Fruit fly (Drosophila melanogaster): Measurements from ENCODE around the gene Jhbp2.

DNA sequence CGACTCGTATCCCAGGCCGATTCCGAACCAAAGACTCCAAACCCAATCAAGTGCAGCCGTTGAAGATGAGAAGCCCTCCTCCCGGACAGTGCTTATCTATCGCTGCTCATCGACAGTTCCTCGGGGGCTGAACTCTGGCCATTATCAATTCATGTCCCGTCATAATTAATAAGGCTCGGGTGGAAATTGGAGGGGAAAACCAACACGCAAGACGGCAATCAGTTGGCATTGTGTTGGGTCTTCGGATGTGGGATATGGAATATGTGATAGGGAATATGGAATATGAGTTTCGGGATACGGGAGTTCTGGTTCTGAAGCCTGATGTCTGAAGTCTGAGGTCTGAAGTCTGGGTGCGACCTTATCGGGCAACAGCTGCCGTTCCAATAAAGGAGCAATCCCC lies 32.2 kb upstream of the Jhbp2 start:
- TF ChIP-seq kay (GFP tag; ENCODE audit: borderline replicate concordance) (no peak), Mnt (GFP tag; optimal IDR thresholded peaks at IDR 0.05) (no peak), cic (GFP tag; optimal IDR thresholded peaks at IDR 0.05) (no peak), CG5204 (GFP tag; optimal IDR thresholded peaks at IDR 0.05) (no peak), Hr96 (GFP tag; optimal IDR thresholded peaks at IDR 0.05) (no peak), Crg-1 (GFP tag; optimal IDR thresholded peaks at IDR 0.05) (no peak), CG7101 (tag; optimal IDR thresholded peaks at IDR 0.05) (no peak), bab1 (GFP tag; optimal IDR thresholded peaks at IDR 0.05) (no peak), CG7045 (GFP tag; optimal IDR thresholded peaks at IDR 0.05) (no peak), toe (GFP tag; optimal IDR thresholded peaks at IDR 0.05) (no peak)

Data from whole organism, adult.